Fruit fly (Drosophila melanogaster) whole organism, wandering third instar larva: ENCODE data around the gene mio.
A peak's percentile ranks its signal among the peaks of the same experiment; 100 is the strongest.

Source experiments
- CG32264 ChIP-seq: fragments of 200-800 bp; sonication (Bioruptor generic); optimal IDR thresholded peaks from 2 replicates; lab custom pipeline; 2016; ENCODE audit warnings: missing biosample characterization, missing genetic modification characterization
- N ChIP-seq: fragments of >200 bp; optimal IDR thresholded peaks from 2 replicates; lab custom pipeline; 2018; ENCODE audit warnings: missing biosample characterization, missing external identifiers, missing genetic modification characterization
- OdsH ChIP-seq: fragments of 200-800 bp; sonication (Bioruptor generic); optimal IDR thresholded peaks from 2 replicates; lab custom pipeline; 2016; ENCODE audit warnings: missing biosample characterization, mild to moderate bottlenecking, missing genetic modification characterization
- Sp1 ChIP-seq: fragments of 200-800 bp; sonication (Bioruptor generic); optimal IDR thresholded peaks from 3 replicates; lab custom pipeline; 2019; ENCODE audit warnings: missing biosample characterization, mild to moderate bottlenecking, missing genetic modification characterization, moderate library complexity
- br ChIP-seq: fragments of 200-800 bp; sonication (Bioruptor generic); optimal IDR thresholded peaks from 2 replicates; lab custom pipeline; 2016; ENCODE audit warnings: missing biosample characterization, missing genetic modification characterization
- fru ChIP-seq: fragments of 200-800 bp; sonication (Bioruptor generic); optimal IDR thresholded peaks from 3 replicates; lab custom pipeline; 2016; ENCODE audit warnings: missing biosample characterization, mild to moderate bottlenecking, missing genetic modification characterization
- jim ChIP-seq: fragments of 175-275, 200-325 bp; sonication (Bioruptor generic); optimal IDR thresholded peaks from 2 replicates; lab custom pipeline; 2016; ENCODE audit warnings: missing biosample characterization, mild to moderate bottlenecking, missing genetic modification characterization
- rgr ChIP-seq: fragments of 200-800 bp; sonication (Bioruptor generic); optimal IDR thresholded peaks from 3 replicates; lab custom pipeline; 2016; ENCODE audit warnings: missing biosample characterization, mild to moderate bottlenecking, missing genetic modification characterization

DNA sequence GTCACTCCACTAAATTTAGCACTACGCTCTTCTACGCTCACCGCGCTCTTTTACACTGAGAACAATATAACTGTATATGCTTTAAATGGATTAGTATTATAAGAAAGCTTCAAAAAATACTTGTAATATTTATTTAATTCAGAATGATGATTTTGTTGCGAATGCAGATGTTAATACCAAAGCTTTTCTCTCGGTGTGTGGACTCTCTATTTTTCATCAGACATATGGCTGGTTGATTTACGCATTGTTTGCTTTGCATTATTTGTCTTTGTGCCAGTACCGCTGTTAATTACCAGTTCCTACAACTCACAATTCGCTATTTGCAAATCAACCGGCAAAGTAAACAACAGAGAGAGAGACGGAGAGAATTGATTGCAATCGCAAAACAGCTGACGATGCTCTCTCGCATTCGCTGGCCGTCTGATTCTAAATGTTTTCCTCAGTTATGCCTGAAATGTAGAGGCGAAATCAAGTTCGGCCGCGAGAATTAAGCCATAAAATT, 4.6 kb downstream of the mio start:
- TF ChIP-seq Sp1 (GFP tag; lab: Kevin White, UChicago) (peak; percentile 99), OdsH (peak; percentile 99), jim (GFP tag; lab: Kevin White, UChicago) (peak; percentile 83), CG32264 (GFP tag; lab: Kevin White, UChicago) (peak; percentile 95), N (GFP tag; lab: Kevin White, UChicago) (no peak), fru (peak; percentile 98), rgr (GFP tag; lab: Kevin White, UChicago) (peak; percentile 99), br (GFP tag; lab: Kevin White, UChicago) (peak; percentile 99)
